Worm (Caenorhabditis elegans) whole organism, L4 larva: ENCODE results near the gene F31F4.11.

ENCODE experiments used
- F26F4.8 ChIP-seq: fragments of 200-800 bp; sonication (Bioruptor generic); conservative IDR thresholded peaks from 2 replicates; pipeline ENCODE4 v1.3.6; 2022; ENCODE audit warnings: missing genetic modification characterization, missing compliant biosample characterization
- F37D6.2 ChIP-seq: sonication (generic microtip); optimal IDR thresholded peaks from 2 replicates; lab custom pipeline; 2016; ENCODE audit warnings: mild to moderate bottlenecking, missing genetic modification characterization, missing compliant biosample characterization
- R02D3.7 ChIP-seq: fragments of 150-350 bp; sonication (generic microtip); optimal IDR thresholded peaks from 3 replicates; lab custom pipeline; 2014; ENCODE audit warnings: missing biosample characterization, missing genetic modification characterization
- aha-1 ChIP-seq: fragments of 150-350 bp; peaks from one replicate; lab custom pipeline; 2014; ENCODE audit warnings: missing biosample characterization, missing genetic modification characterization
- aly-2 ChIP-seq: sonication (generic microtip); optimal IDR thresholded peaks from 2 replicates; lab custom pipeline; 2018; ENCODE audit warnings: missing biosample characterization, missing genetic modification characterization
- ceh-62 ChIP-seq: sonication (generic microtip); optimal IDR thresholded peaks from 2 replicates; lab custom pipeline; 2017; ENCODE audit warnings: missing biosample characterization, missing genetic modification characterization
- ceh-82 ChIP-seq: sonication (generic microtip); optimal IDR thresholded peaks from 2 replicates; lab custom pipeline; 2017; ENCODE audit warnings: missing biosample characterization, missing genetic modification characterization
- cey-2 ChIP-seq: sonication (generic microtip); optimal IDR thresholded peaks from 3 replicates; lab custom pipeline; 2017; ENCODE audit warnings: missing genetic modification characterization, mild to moderate bottlenecking, missing compliant biosample characterization, antibody characterized with exemption, borderline replicate concordance; ENCODE audit not compliant: insufficient read depth
- ctbp-1 ChIP-seq: fragments of 200-800 bp; sonication (Bioruptor generic); IDR thresholded peaks from 2 replicates; pipeline ENCODE4 v1.3.6; 2022; ENCODE audit warnings: missing genetic modification reagents, missing genetic modification characterization, missing compliant biosample characterization
- daf-12 ChIP-seq: fragments of 150-350 bp; optimal IDR thresholded peaks from 2 replicates; lab custom pipeline; 2014; ENCODE audit warnings: missing biosample characterization, missing genetic modification reagents, missing genetic modification characterization
- daf-16 ChIP-seq, 3 experiments: sonication (generic microtip); optimal IDR thresholded peaks; 2 replicates each; lab custom pipeline; 2016 to 2017; ENCODE audit warnings: missing genetic modification characterization in 3 of 3, missing genetic modification reagents in 3 of 3, mild to moderate bottlenecking in 2 of 3, missing compliant biosample characterization in 2 of 3, missing biosample characterization in 1 of 3, moderate library complexity in 1 of 3
- dmd-6 ChIP-seq: fragments of 200-800 bp; sonication (Bioruptor generic); IDR thresholded peaks from 2 replicates; pipeline ENCODE4 v1.3.6; 2022; ENCODE audit warnings: missing genetic modification reagents, missing genetic modification characterization, missing compliant biosample characterization
- dmd-9 ChIP-seq: fragments of 200-800 bp; sonication (Bioruptor generic); IDR thresholded peaks from 2 replicates; pipeline ENCODE4 v1.3.6; 2022; ENCODE audit warnings: missing genetic modification reagents, missing genetic modification characterization, missing compliant biosample characterization
- dpl-1 ChIP-seq: fragments of 150-350 bp; optimal IDR thresholded peaks from 2 replicates; lab custom pipeline; 2014; ENCODE audit warnings: missing biosample characterization, missing genetic modification reagents, missing genetic modification characterization
- dve-1 ChIP-seq: sonication (generic microtip); optimal IDR thresholded peaks from 2 replicates; lab custom pipeline; 2017; ENCODE audit warnings: antibody characterized with exemption, mild to moderate bottlenecking, missing genetic modification characterization, missing compliant biosample characterization; ENCODE audit not compliant: insufficient read depth
- fkh-10 ChIP-seq: fragments of 150-350 bp; optimal IDR thresholded peaks from 2 replicates; lab custom pipeline; 2014; ENCODE audit warnings: missing biosample characterization, missing genetic modification reagents, missing genetic modification characterization
- gei-8 ChIP-seq: fragments of 200-800 bp; sonication (Bioruptor generic); optimal IDR thresholded peaks from 2 replicates; lab custom pipeline; 2018; ENCODE audit warnings: mild to moderate bottlenecking, missing genetic modification characterization, missing compliant biosample characterization
- hlh-30 ChIP-seq: sonication (generic microtip); optimal IDR thresholded peaks from 2 replicates; lab custom pipeline; 2017; ENCODE audit warnings: antibody characterized with exemption, mild to moderate bottlenecking, missing genetic modification characterization, missing compliant biosample characterization; ENCODE audit not compliant: insufficient read depth
- hmg-1.1 ChIP-seq: fragments of 200-800 bp; sonication (Bioruptor generic); IDR thresholded peaks from 2 replicates; pipeline ENCODE4 v1.3.6; 2022; ENCODE audit warnings: missing genetic modification reagents, missing genetic modification characterization, missing compliant biosample characterization
- jun-1 ChIP-seq: fragments of 150-350 bp; optimal IDR thresholded peaks from 2 replicates; lab custom pipeline; 2014; ENCODE audit warnings: missing biosample characterization, missing genetic modification reagents, missing genetic modification characterization
- lsy-2 ChIP-seq, 2 experiments: fragments of 150-350 bp in 1 of 2; sonication (generic microtip) in 1 of 2; optimal IDR thresholded peaks; 2 replicates each; lab custom pipeline; 2014 to 2017; ENCODE audit warnings: missing biosample characterization in 2 of 2, missing genetic modification characterization in 2 of 2
- mdl-1 ChIP-seq, 2 experiments: fragments of 150-350 bp in 1 of 2; sonication (generic microtip) in 1 of 2; optimal IDR thresholded peaks; 2 replicates each; lab custom pipeline; 2014 to 2017; ENCODE audit warnings: missing biosample characterization in 2 of 2, missing genetic modification characterization in 2 of 2
- mdt-29 ChIP-seq: fragments of 200-800 bp; sonication (Bioruptor generic); IDR thresholded peaks from 2 replicates; pipeline ENCODE4 v1.3.6; 2022; ENCODE audit warnings: missing genetic modification reagents, missing genetic modification characterization, missing compliant biosample characterization
- mep-1 ChIP-seq: fragments of 150-350 bp; sonication (generic microtip); optimal IDR thresholded peaks from 3 replicates; lab custom pipeline; 2014; ENCODE audit warnings: missing biosample characterization, missing genetic modification characterization
- mes-2 ChIP-seq: sonication (generic microtip); optimal IDR thresholded peaks from 2 replicates; lab custom pipeline; 2016; ENCODE audit warnings: missing genotype, mild to moderate bottlenecking, missing genetic modification characterization, missing compliant biosample characterization; ENCODE audit not compliant: poor library complexity, severe bottlenecking
- mxl-2 ChIP-seq: fragments of 200-800 bp; sonication (Bioruptor generic); conservative IDR thresholded peaks from 2 replicates; pipeline ENCODE4 v1.3.6; 2022; ENCODE audit warnings: missing genetic modification reagents, missing genetic modification characterization, missing compliant biosample characterization
- nhr-102 ChIP-seq: sonication (generic microtip); optimal IDR thresholded peaks from 2 replicates; lab custom pipeline; 2016; ENCODE audit warnings: mild to moderate bottlenecking, missing genetic modification characterization, moderate library complexity, missing compliant biosample characterization
- nhr-11 ChIP-seq: fragments of 150-350 bp; optimal IDR thresholded peaks from 2 replicates; lab custom pipeline; 2014; ENCODE audit warnings: missing biosample characterization, missing genetic modification characterization
- nhr-237 ChIP-seq: sonication (generic microtip); optimal IDR thresholded peaks from 2 replicates; lab custom pipeline; 2017; ENCODE audit warnings: missing biosample characterization, missing genetic modification characterization
- nhr-42 ChIP-seq: fragments of 200-800 bp; sonication (Bioruptor generic); IDR thresholded peaks from 2 replicates; pipeline ENCODE4 v1.3.6; 2022; ENCODE audit warnings: missing genetic modification characterization, missing compliant biosample characterization
- nhr-48 ChIP-seq: sonication (generic microtip); optimal IDR thresholded peaks from 2 replicates; lab custom pipeline; 2016; ENCODE audit warnings: mild to moderate bottlenecking, missing genetic modification characterization, missing compliant biosample characterization
- nhr-6 ChIP-seq: fragments of 150-350 bp; optimal IDR thresholded peaks from 2 replicates; lab custom pipeline; 2014; ENCODE audit warnings: missing biosample characterization, missing genetic modification characterization
- nhr-77 ChIP-seq: fragments of 150-350 bp; optimal IDR thresholded peaks from 2 replicates; lab custom pipeline; 2014; ENCODE audit warnings: missing biosample characterization, missing genetic modification characterization
- pha-4 ChIP-seq, 2 experiments: fragments of 150-350 bp in 1 of 2; fragments of 200-800 bp in 1 of 2; sonication (Bioruptor generic) in 1 of 2; IDR thresholded peaks in 1 of 2; optimal IDR thresholded peaks in 1 of 2; 2 replicates each; pipeline versions ENCODE4 v1.3.6 to Lab custom; 2014 to 2022; ENCODE audit warnings: missing genetic modification characterization in 2 of 2, missing genetic modification reagents in 2 of 2, missing biosample characterization in 1 of 2, missing compliant biosample characterization in 1 of 2
- php-3 ChIP-seq: fragments of 200-800 bp; sonication (Bioruptor generic); IDR thresholded peaks from 2 replicates; pipeline ENCODE4 v1.3.6; 2022; ENCODE audit warnings: missing genetic modification reagents, missing genetic modification characterization, missing compliant biosample characterization
- pqm-1 ChIP-seq: sonication (generic microtip); optimal IDR thresholded peaks from 2 replicates; lab custom pipeline; 2017; ENCODE audit warnings: missing biosample characterization, missing genetic modification characterization
- rbr-2 ChIP-seq: sonication (generic microtip); optimal IDR thresholded peaks from 2 replicates; lab custom pipeline; 2016; ENCODE audit warnings: missing genotype, missing genetic modification characterization, missing compliant biosample characterization
- saeg-2 ChIP-seq: fragments of 200-800 bp; sonication (Bioruptor generic); IDR thresholded peaks from 2 replicates; pipeline ENCODE4 v1.3.6; 2022; ENCODE audit warnings: missing genetic modification reagents, missing genetic modification characterization, missing compliant biosample characterization
- sdz-12 ChIP-seq: fragments of 200-800 bp; sonication (Bioruptor generic); optimal IDR thresholded peaks from 2 replicates; lab custom pipeline; 2018; ENCODE audit warnings: mild to moderate bottlenecking, missing genetic modification characterization, missing compliant biosample characterization
- set-16 ChIP-seq: fragments of 200-800 bp; sonication (Bioruptor generic); IDR thresholded peaks from 2 replicates; pipeline ENCODE4 v1.3.6; 2022; ENCODE audit warnings: missing genetic modification reagents, missing genetic modification characterization, missing compliant biosample characterization
- snpc-4 ChIP-seq: fragments of 150-350 bp; optimal IDR thresholded peaks from 2 replicates; lab custom pipeline; 2014; ENCODE audit warnings: missing biosample characterization, missing genetic modification characterization
- tag-97 ChIP-seq: fragments of 200-800 bp; sonication (Bioruptor generic); IDR thresholded peaks from 2 replicates; pipeline ENCODE4 v1.3.6; 2022; ENCODE audit warnings: missing genetic modification characterization, missing compliant biosample characterization
- tra-1 ChIP-seq: fragments of 200-800 bp; sonication (Bioruptor generic); IDR thresholded peaks from 2 replicates; pipeline ENCODE4 v1.3.6; 2022; ENCODE audit warnings: missing genetic modification reagents, missing genetic modification characterization, missing compliant biosample characterization
- unc-39 ChIP-seq: sonication (generic microtip); optimal IDR thresholded peaks from 2 replicates; lab custom pipeline; 2017; ENCODE audit warnings: missing biosample characterization, missing genetic modification characterization
- zfp-3 ChIP-seq: fragments of 200-800 bp; sonication (Bioruptor generic); conservative IDR thresholded peaks from 2 replicates; pipeline ENCODE4 v1.3.6; 2022; ENCODE audit warnings: missing genetic modification reagents, missing genetic modification characterization, missing compliant biosample characterization
- ztf-7 ChIP-seq: fragments of 150-350 bp; optimal IDR thresholded peaks from 2 replicates; lab custom pipeline; 2014; ENCODE audit warnings: missing biosample characterization, missing genetic modification characterization

F31F4.11 gene

DNA sequence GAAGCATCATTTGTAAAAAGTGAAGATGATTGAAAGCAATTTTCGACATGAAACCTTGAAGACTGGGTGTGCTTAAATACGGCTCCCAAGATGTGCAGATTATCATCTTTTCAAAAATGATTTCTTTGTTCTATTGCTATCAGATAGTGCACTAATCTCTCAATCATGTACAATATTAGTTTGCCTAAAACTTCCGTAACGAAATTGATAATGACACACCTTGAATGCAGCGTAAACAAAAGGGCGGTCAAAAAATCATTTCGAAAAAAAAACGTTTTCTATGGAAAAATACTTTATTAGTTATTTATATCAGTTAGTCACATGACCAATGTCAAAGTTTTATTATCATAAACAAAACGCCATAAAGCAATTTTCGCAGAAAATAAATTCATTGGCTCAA is 41.3 kb downstream of the F31F4.11 start, which contains the start of gene F48G7.5:
F48G7.5 (minus strand) TSS at position 34 of the 400 bp plus-strand sequence.
- TF ChIP-seq php-3 (GFP tag; lab: Robert Waterston, UW), result no peak
- no peak for TF ChIP-seq nhr-42
- no peak for TF ChIP-seq F26F4.8 (GFP tag; lab: Robert Waterston, UW)
- peak; percentile 6 for TF ChIP-seq dve-1 (tag; lab: Kevin White, UChicago)
- no peak for TF ChIP-seq daf-16 (GFP tag; optimal IDR thresholded peaks at IDR 0.05; lab: Kevin White, UChicago)
- TF ChIP-seq daf-16 (tag; optimal IDR thresholded peaks at IDR 0.05; lab: Kevin White, UChicago), result peak; percentile 78
- no peak for TF ChIP-seq sdz-12 (GFP tag; lab: Kevin White, UChicago)
- no peak for TF ChIP-seq zfp-3 (GFP tag; lab: Robert Waterston, UW)
- peak; percentile 26 for TF ChIP-seq pqm-1 (tag; lab: Kevin White, UChicago)
- TF ChIP-seq tra-1 (GFP tag; lab: Robert Waterston, UW), result no peak
- no peak for TF ChIP-seq dmd-6 (GFP tag; lab: Robert Waterston, UW)
- TF ChIP-seq, all 104 proteins: peak for 3

DNA sequence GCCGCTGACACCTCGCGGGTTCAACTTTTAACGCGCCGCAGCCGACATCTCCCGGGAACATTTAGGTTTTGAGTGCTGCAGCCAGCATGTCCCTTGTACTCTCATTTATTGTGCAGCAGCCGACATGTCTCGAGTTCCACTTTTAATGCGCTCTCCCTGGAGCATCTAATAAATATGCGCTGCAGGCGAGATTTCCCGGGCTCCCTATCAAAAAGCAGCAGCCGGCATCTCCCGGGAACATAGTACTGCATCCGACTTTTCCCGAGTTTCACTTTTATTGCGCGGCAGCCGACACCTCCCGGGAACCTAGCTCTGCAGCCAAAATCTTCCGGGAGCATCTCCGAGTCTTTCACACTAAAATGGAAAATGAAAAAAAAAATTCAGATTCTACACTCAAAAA is 43.2 kb downstream of the F31F4.11 start:
- TF ChIP-seq ctbp-1 (GFP tag; lab: Robert Waterston, UW), result no peak
- peak; percentile 51 for TF ChIP-seq set-16
- TF ChIP-seq R02D3.7 (tag; lab: Kevin White, UChicago), result no peak
- no peak for TF ChIP-seq snpc-4 (tag; lab: Kevin White, UChicago)
- TF ChIP-seq nhr-237 (tag; lab: Kevin White, UChicago), result no peak
- TF ChIP-seq nhr-42, result no peak
- peak; percentile 3 for TF ChIP-seq aha-1 (tag; lab: Kevin White, UChicago)

DNA sequence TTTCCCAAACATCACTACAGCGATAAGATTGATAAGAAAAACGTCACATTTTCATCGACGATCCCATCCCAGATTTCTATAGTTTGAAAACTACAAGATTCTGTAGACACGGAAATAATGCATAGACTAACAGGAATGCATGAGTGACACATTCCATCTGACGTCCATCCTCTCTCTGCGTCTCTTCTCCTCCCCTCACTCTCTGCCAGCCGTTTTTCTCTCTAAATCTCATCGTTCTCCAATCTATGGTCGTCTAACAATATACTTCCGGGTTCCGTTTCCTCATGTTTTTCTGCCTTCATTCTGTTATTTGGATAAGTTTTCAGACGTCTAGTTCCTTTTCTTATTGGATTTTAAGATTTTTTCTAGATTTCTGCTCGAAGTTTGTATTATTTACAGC is 45.2 kb downstream of the F31F4.11 start, which contains the start of gene F48G7.4:
F48G7.4 (plus strand) TSS at position 400 of the 400 bp plus-strand sequence.
- no peak for TF ChIP-seq nhr-102 (tag; lab: Kevin White, UChicago)
- TF ChIP-seq tag-97, result 0 out of 2 replicates have a peak, but pooled peaks have one; percentile 33
- TF ChIP-seq saeg-2 (GFP tag; lab: Robert Waterston, UW), result no peak
- TF ChIP-seq aly-2 (tag; lab: Kevin White, UChicago), result no peak
- TF ChIP-seq nhr-48 (tag; lab: Kevin White, UChicago), result peak; percentile 24
- TF ChIP-seq dve-1 (tag; lab: Kevin White, UChicago), result peak; percentile 47
- no peak for TF ChIP-seq mdt-29 (GFP tag; lab: Robert Waterston, UW)
- no peak for TF ChIP-seq daf-12 (tag; lab: Kevin White, UChicago)
- no peak for TF ChIP-seq dmd-9 (GFP tag; lab: Robert Waterston, UW)
- no peak for TF ChIP-seq nhr-77
- peak; percentile 10 for TF ChIP-seq dpl-1 (GFP tag; lab: Kevin White, UChicago)
- peak; percentile 73 for TF ChIP-seq mep-1 (tag; lab: Kevin White, UChicago)
- TF ChIP-seq lsy-2 (tag; optimal IDR thresholded peaks at IDR 0.05; lab: Kevin White, UChicago), result peak; percentile 40 to 76
- TF ChIP-seq unc-39 (tag; lab: Kevin White, UChicago), result no peak
- no peak for TF ChIP-seq pha-4 (GFP tag; IDR thresholded peaks at IDR 0.05; lab: Robert Waterston, UW)
- TF ChIP-seq pha-4 (tag; optimal IDR thresholded peaks at IDR 0.05; lab: Kevin White, UChicago), result no peak
- no peak for TF ChIP-seq cey-2 (tag; lab: Kevin White, UChicago)
- TF ChIP-seq F37D6.2 (tag; lab: Kevin White, UChicago), result peak; percentile 15
- peak; percentile 84 for TF ChIP-seq rbr-2 (tag; lab: Kevin White, UChicago)
- peak; percentile 75 for TF ChIP-seq dmd-6 (GFP tag; lab: Robert Waterston, UW)
- no peak for TF ChIP-seq ceh-62 (tag; lab: Kevin White, UChicago)
- TF ChIP-seq nhr-11 (tag; lab: Kevin White, UChicago), result peak; percentile 18
- TF ChIP-seq jun-1 (tag; lab: Kevin White, UChicago), result no peak
- TF ChIP-seq gei-8 (GFP tag; lab: Kevin White, UChicago), result no peak
- TF ChIP-seq nhr-6 (tag; lab: Kevin White, UChicago), result peak; percentile 30
- peak; percentile 56; the same call in 1 of the 2 replicates for TF ChIP-seq hmg-1.1 (GFP tag; lab: Robert Waterston, UW)
- peak; percentile 65 for TF ChIP-seq fkh-10 (GFP tag; lab: Kevin White, UChicago)
- no peak for TF ChIP-seq sdz-12 (GFP tag; lab: Kevin White, UChicago)
- TF ChIP-seq R02D3.7 (tag; lab: Kevin White, UChicago), result no peak
- TF ChIP-seq mxl-2 (GFP tag; lab: Robert Waterston, UW), result no peak
- TF ChIP-seq mes-2 (tag; lab: Kevin White, UChicago), result peak; percentile 56
- TF ChIP-seq mdl-1 (tag; optimal IDR thresholded peaks at IDR 0.05; lab: Kevin White, UChicago), result peak in 1 of 2 experiments; percentile 60
- peak; percentile 77 for TF ChIP-seq tra-1 (GFP tag; lab: Robert Waterston, UW)
- TF ChIP-seq ztf-7, result no peak
- TF ChIP-seq ceh-82 (tag; lab: Kevin White, UChicago), result no peak
- no peak for TF ChIP-seq aha-1 (tag; lab: Kevin White, UChicago)
- TF ChIP-seq hlh-30 (tag; lab: Kevin White, UChicago), result peak; percentile 79
